Worm (Caenorhabditis elegans): ENCODE data around the gene B0024.13.
A peak's percentile ranks its signal among the peaks of the same experiment; 100 is the strongest.
"Not testable (repeated sequence)": the region's sequence is repeated elsewhere in the genome, so short reads cannot be mapped to it uniquely, and the experiment has no call there.

Gene B0024.13

ce11 chrV:10297099-10297498, 23.4 kb upstream of the B0024.13 start, which contains the start of gene B0024.4:
Gene B0024.4, plus strand, starts transcription at chrV:10297399.
- TF ChIP-seq him-1 (tag; optimal IDR thresholded peaks at IDR 0.05) (no peak), W03F9.2 (tag; optimal IDR thresholded peaks at IDR 0.05) (no peak), dao-5 (tag; optimal IDR thresholded peaks at IDR 0.05) (no peak)

ce11 chrV:10307283-10307682, 13.2 kb upstream of the B0024.13 start, which contains the start of gene che-12:
Gene che-12, minus strand, starts transcription at chrV:10307383.
- TF ChIP-seq dao-5 (tag; optimal IDR thresholded peaks at IDR 0.05) (no peak), W03F9.2 (tag; optimal IDR thresholded peaks at IDR 0.05) (no peak), him-1 (tag; optimal IDR thresholded peaks at IDR 0.05) (no peak)

- TF ChIP-seq W03F9.2 (tag; optimal IDR thresholded peaks at IDR 0.05): no peak
- TF ChIP-seq him-1 (tag; optimal IDR thresholded peaks at IDR 0.05): no peak
- no peak for TF ChIP-seq dao-5 (tag; optimal IDR thresholded peaks at IDR 0.05)
These were observed 6.6 kb upstream of the B0024.13 start, which contains the start of gene gcy-6 for ce11 chrV:10313953-10314352. Gene gcy-6, minus strand, starts transcription at chrV:10314053.

- no peak for TF ChIP-seq dao-5 (tag; optimal IDR thresholded peaks at IDR 0.05)
- TF ChIP-seq W03F9.2 (tag; optimal IDR thresholded peaks at IDR 0.05): no peak
- no peak for TF ChIP-seq him-1 (tag; optimal IDR thresholded peaks at IDR 0.05)
These were observed 6.1 kb upstream of the B0024.13 start, which contains the start of gene trx-2 for ce11 chrV:10314371-10314770. Gene trx-2, plus strand, starts transcription at chrV:10314671.

- no peak for TF ChIP-seq W03F9.2 (tag; optimal IDR thresholded peaks at IDR 0.05)
- TF ChIP-seq him-1 (tag; optimal IDR thresholded peaks at IDR 0.05): no peak
- no peak for TF ChIP-seq dao-5 (tag; optimal IDR thresholded peaks at IDR 0.05)
These were observed 3.2 kb upstream of the B0024.13 start, which contains the start of gene asps-1 for ce11 chrV:10317294-10317693. Gene asps-1, minus strand, starts transcription at chrV:10317394.

ce11 chrV:10319434-10319833, 1.1 kb upstream of the B0024.13 start, which contains the start of gene B0024.11:
Gene B0024.11, minus strand, starts transcription at chrV:10319534.
- TF ChIP-seq W03F9.2 (tag; optimal IDR thresholded peaks at IDR 0.05) (no peak), dao-5 (tag; optimal IDR thresholded peaks at IDR 0.05) (no peak), him-1 (tag; optimal IDR thresholded peaks at IDR 0.05) (no peak)

- TF ChIP-seq W03F9.2 (tag; optimal IDR thresholded peaks at IDR 0.05) (no peak), dao-5 (tag; optimal IDR thresholded peaks at IDR 0.05) (no peak), him-1 (tag; optimal IDR thresholded peaks at IDR 0.05) (no peak)
These were observed 3.0 kb downstream of the B0024.13 start for ce11 chrV:10323537-10323936.

ce11 chrV:10328080-10328479, 7.6 kb downstream of the B0024.13 start:
- TF ChIP-seq W03F9.2 (tag; optimal IDR thresholded peaks at IDR 0.05): no peak
- TF ChIP-seq him-1 (tag; optimal IDR thresholded peaks at IDR 0.05): no peak
- TF ChIP-seq dao-5 (tag; optimal IDR thresholded peaks at IDR 0.05): no peak

ce11 chrV:10332012-10332411, 11.5 kb downstream of the B0024.13 start, which contains the start of gene crm-1:
Gene crm-1, minus strand, starts transcription at chrV:10332112.
- TF ChIP-seq dao-5 (tag; optimal IDR thresholded peaks at IDR 0.05) (no peak), him-1 (tag; optimal IDR thresholded peaks at IDR 0.05) (no peak), W03F9.2 (tag; optimal IDR thresholded peaks at IDR 0.05) (no peak)

ce11 chrV:10333843-10334242, 13.3 kb downstream of the B0024.13 start:
- TF ChIP-seq W03F9.2 (tag; optimal IDR thresholded peaks at IDR 0.05): no peak

- TF ChIP-seq dao-5 (tag; optimal IDR thresholded peaks at IDR 0.05): no peak
- no peak for TF ChIP-seq him-1 (tag; optimal IDR thresholded peaks at IDR 0.05)
- peak; percentile 90 for TF ChIP-seq W03F9.2 (tag; optimal IDR thresholded peaks at IDR 0.05)
These were observed 17.9 kb downstream of the B0024.13 start, which contains the start of gene arx-2 for ce11 chrV:10338305-10338992. Gene arx-2, minus strand, starts transcription at chrV:10338355.

ce11 chrV:10339200-10339599, 18.7 kb downstream of the B0024.13 start, which contains the start of gene K07C5.2:
Gene K07C5.2, plus strand, starts transcription at chrV:10339500.
- TF ChIP-seq dao-5 (tag; optimal IDR thresholded peaks at IDR 0.05): no peak
- no peak for TF ChIP-seq W03F9.2 (tag; optimal IDR thresholded peaks at IDR 0.05)
- TF ChIP-seq him-1 (tag; optimal IDR thresholded peaks at IDR 0.05): no peak

ce11 chrV:10341905-10342328, 21.4 kb downstream of the B0024.13 start, which contains the start of gene K07C5.13:
Gene K07C5.13, plus strand, starts transcription at chrV:10342055.
- TF ChIP-seq dao-5, him-1, W03F9.2 (tag; optimal IDR thresholded peaks at IDR 0.05): not testable (repeated sequence)

ce11 chrV:10342904-10343303, 22.4 kb downstream of the B0024.13 start, which contains the start of gene K07C5.3:
Gene K07C5.3, plus strand, starts transcription at chrV:10343032.
- TF ChIP-seq W03F9.2 (tag; optimal IDR thresholded peaks at IDR 0.05) (no peak), him-1 (tag; optimal IDR thresholded peaks at IDR 0.05) (no peak), dao-5 (tag; optimal IDR thresholded peaks at IDR 0.05) (no peak)

All from whole organism, L4/young adult.